Fruit fly (Drosophila melanogaster): ENCODE data around the gene Hibch.

Gene Hibch

dm6 chr3R:15371833-15372232 lies 14.8 kb downstream of the Hibch start, which contains the start of the genes Ccm3 and CG6136 (continued):
- TF ChIP-seq HLH4C (GFP tag; IDR thresholded peaks at IDR 0.05; ENCODE audit: partially characterized antibody) (peak; percentile 91), CG7271 (tag; optimal IDR thresholded peaks at IDR 0.05) (peak; percentile 6), dan (GFP tag; IDR thresholded peaks at IDR 0.05) (no peak), Hmx (GFP tag; optimal IDR thresholded peaks at IDR 0.05) (no peak), Dad (GFP tag; optimal IDR thresholded peaks at IDR 0.05) (peak; percentile 20), sens (GFP tag) (peak; percentile 68), CG17359 (tag; optimal IDR thresholded peaks at IDR 0.05) (no peak), Neu2 (GFP tag; optimal IDR thresholded peaks at IDR 0.05; ENCODE audit: borderline replicate concordance) (peak; percentile 23), chm (GFP tag; IDR thresholded peaks at IDR 0.05) (peak; percentile 54; the same call in 1 of the 2 replicates), CG7556 (GFP tag; optimal IDR thresholded peaks at IDR 0.05) (no peak), Sox102F (GFP tag; optimal IDR thresholded peaks at IDR 0.05) (no peak), zfh1 (GFP tag; IDR thresholded peaks at IDR 0.05) (peak; percentile 70; the same call in 2 of the 3 replicates), eyg (GFP tag; optimal IDR thresholded peaks at IDR 0.05) (peak; percentile 31), Med (GFP tag) (peak; percentile 94), Mad (GFP tag; optimal IDR thresholded peaks at IDR 0.05) (no peak), GATAe (GFP tag; conservative IDR thresholded peaks at IDR 0.05) (no peak), inv (GFP tag; IDR thresholded peaks at IDR 0.05; ENCODE audit: partially characterized antibody) (peak; percentile 81), HLH54F (GFP tag; optimal IDR thresholded peaks at IDR 0.05) (peak; percentile 35), NC2β (GFP tag; optimal IDR thresholded peaks at IDR 0.05) (peak; percentile 35), pb (GFP tag; optimal IDR thresholded peaks at IDR 0.05) (peak; percentile 23), Atf6 (GFP tag; IDR thresholded peaks at IDR 0.05) (0 out of 2 replicates have a peak, but pooled peaks have one; percentile 13), Rfx (GFP tag; IDR thresholded peaks at IDR 0.05) (peak; percentile 86), Spps (tag; optimal IDR thresholded peaks at IDR 0.05) (no peak), CG13775 (GFP tag; optimal IDR thresholded peaks at IDR 0.05) (no peak), esg (GFP tag; conservative IDR thresholded peaks at IDR 0.05) (no peak), CG9609 (GFP tag; optimal IDR thresholded peaks at IDR 0.05) (peak; percentile 15), CG33557 (GFP tag; optimal IDR thresholded peaks at IDR 0.05) (no peak), rib (GFP tag; IDR thresholded peaks at IDR 0.05) (no peak), CG13296 (GFP tag; optimal IDR thresholded peaks at IDR 0.05) (peak; percentile 39), CG3281 (GFP tag; optimal IDR thresholded peaks at IDR 0.05) (peak; percentile 35), CG4707 (GFP tag; optimal IDR thresholded peaks at IDR 0.05) (no peak), vnd (GFP tag; IDR thresholded peaks at IDR 0.05; ENCODE audit: partially characterized antibody) (peak; percentile 87), chn (GFP tag; optimal IDR thresholded peaks at IDR 0.05) (peak; percentile 17), slbo (GFP tag; IDR thresholded peaks at IDR 0.05) (peak; percentile 56; the same call in 1 of the 2 replicates), CG7786 (GFP tag; optimal IDR thresholded peaks at IDR 0.05) (peak; percentile 62), slp2 (GFP tag; optimal IDR thresholded peaks at IDR 0.05) (no peak), Sin3A (optimal IDR thresholded peaks at IDR 0.05) (peak; percentile 44), D19B (GFP tag; optimal IDR thresholded peaks at IDR 0.05) (no peak), ERR (GFP tag; optimal IDR thresholded peaks at IDR 0.05) (peak; percentile 21), ase (GFP tag; IDR thresholded peaks at IDR 0.05) (no peak), salm (tag; optimal IDR thresholded peaks at IDR 0.05) (no peak), CG12219 (GFP tag; optimal IDR thresholded peaks at IDR 0.05) (no peak), slou (GFP tag; optimal IDR thresholded peaks at IDR 0.05) (no peak), sima (GFP tag; optimal IDR thresholded peaks at IDR 0.05) (no peak), kah (GFP tag; optimal IDR thresholded peaks at IDR 0.05) (no peak), lola (GFP tag; optimal IDR thresholded peaks at IDR 0.05) (no peak), Dip3 (GFP tag; optimal IDR thresholded peaks at IDR 0.05) (peak; percentile 36), CG2129 (GFP tag; IDR thresholded peaks at IDR 0.05; ENCODE audit: partially characterized antibody) (peak; percentile 77), CG32772 (GFP tag; IDR thresholded peaks at IDR 0.05) (no peak), CG30403 (GFP tag; optimal IDR thresholded peaks at IDR 0.05) (peak; percentile 41), Fer3 (tag; optimal IDR thresholded peaks at IDR 0.05) (peak; percentile 42), CG13624 (GFP tag; optimal IDR thresholded peaks at IDR 0.05) (peak; percentile 74)
